Fruit fly (Drosophila melanogaster): Measurements from ENCODE around the gene CG14676.

Gene CG14676

dm6 chr3R:5846570-5847270 is at the start of gene CG14676:
Gene CG14676, plus strand, starts transcription at chr3R:5847220.
- no peak for TF ChIP-seq Myc (optimal IDR thresholded peaks at IDR 0.05)
- no peak for TF ChIP-seq ttk (optimal IDR thresholded peaks at IDR 0.05)
- TF ChIP-seq insv (optimal IDR thresholded peaks at IDR 0.05) = no peak
- TF ChIP-seq h (optimal IDR thresholded peaks at IDR 0.05) = no peak
- TF ChIP-seq psq (optimal IDR thresholded peaks at IDR 0.05) = no peak
- TF ChIP-seq Sin3A (optimal IDR thresholded peaks at IDR 0.05) = no peak

dm6 chr3R:5797709-5798108 is 49.3 kb upstream of the CG14676 start:
- no peak for TF ChIP-seq psq (optimal IDR thresholded peaks at IDR 0.05)
- TF ChIP-seq insv (optimal IDR thresholded peaks at IDR 0.05) = no peak
- TF ChIP-seq Myc (optimal IDR thresholded peaks at IDR 0.05) = no peak
- no peak for TF ChIP-seq ttk (optimal IDR thresholded peaks at IDR 0.05)
- TF ChIP-seq Sin3A (optimal IDR thresholded peaks at IDR 0.05) = no peak

dm6 chr3R:5801703-5802436 is 45.1 kb upstream of the CG14676 start, which contains the start of gene CG11000:
Gene CG11000, plus strand, starts transcription at chr3R:5802328.
- TF ChIP-seq Myc (optimal IDR thresholded peaks at IDR 0.05) (no peak), h (optimal IDR thresholded peaks at IDR 0.05) (no peak), psq (optimal IDR thresholded peaks at IDR 0.05) (no peak), ttk (optimal IDR thresholded peaks at IDR 0.05) (no peak), insv (optimal IDR thresholded peaks at IDR 0.05) (no peak), Sin3A (optimal IDR thresholded peaks at IDR 0.05) (no peak)

dm6 chr3R:5813157-5813659 is 33.8 kb upstream of the CG14676 start, which contains the start of gene CG42675:
Gene CG42675, plus strand, starts transcription at chr3R:5813609.
- TF ChIP-seq insv (optimal IDR thresholded peaks at IDR 0.05) (no peak), ttk (optimal IDR thresholded peaks at IDR 0.05) (no peak), h (optimal IDR thresholded peaks at IDR 0.05) (no peak), Sin3A (optimal IDR thresholded peaks at IDR 0.05) (no peak), psq (optimal IDR thresholded peaks at IDR 0.05) (no peak), Myc (optimal IDR thresholded peaks at IDR 0.05) (no peak)

- TF ChIP-seq h (optimal IDR thresholded peaks at IDR 0.05) (no peak), insv (optimal IDR thresholded peaks at IDR 0.05) (no peak)
Observed at dm6 chr3R:5821243-5821642, 25.8 kb upstream of the CG14676 start, which contains the start of gene Hpr1. Gene Hpr1, minus strand, starts transcription at chr3R:5821440.

- TF ChIP-seq insv (optimal IDR thresholded peaks at IDR 0.05) = no peak
- no peak for TF ChIP-seq h (optimal IDR thresholded peaks at IDR 0.05)
- TF ChIP-seq psq (optimal IDR thresholded peaks at IDR 0.05) = no peak
- no peak for TF ChIP-seq Sin3A (optimal IDR thresholded peaks at IDR 0.05)
- no peak for TF ChIP-seq Myc (optimal IDR thresholded peaks at IDR 0.05)
- no peak for TF ChIP-seq ttk (optimal IDR thresholded peaks at IDR 0.05)
Observed at dm6 chr3R:5821750-5822149, 25.3 kb upstream of the CG14676 start, which contains the start of gene CG46303. Gene CG46303, plus strand, starts transcription at chr3R:5821972.

dm6 chr3R:5824456-5824855 is 22.6 kb upstream of the CG14676 start, which contains the start of the genes Sec20 and dgrn:
Gene Sec20, minus strand, starts transcription at chr3R:5824532.
Gene dgrn, plus strand, starts transcription at chr3R:5824615.
- TF ChIP-seq Sin3A (optimal IDR thresholded peaks at IDR 0.05) = no peak
- TF ChIP-seq psq (optimal IDR thresholded peaks at IDR 0.05) = no peak
- TF ChIP-seq h (optimal IDR thresholded peaks at IDR 0.05) = no peak
- no peak for TF ChIP-seq Myc (optimal IDR thresholded peaks at IDR 0.05)
- no peak for TF ChIP-seq insv (optimal IDR thresholded peaks at IDR 0.05)
- TF ChIP-seq ttk (optimal IDR thresholded peaks at IDR 0.05) = no peak

dm6 chr3R:5829762-5830161 is 17.3 kb upstream of the CG14676 start, which contains the start of gene glob3:
Gene glob3, plus strand, starts transcription at chr3R:5830062.
- TF ChIP-seq ttk (optimal IDR thresholded peaks at IDR 0.05) = no peak
- no peak for TF ChIP-seq h (optimal IDR thresholded peaks at IDR 0.05)
- TF ChIP-seq insv (optimal IDR thresholded peaks at IDR 0.05) = no peak
- no peak for TF ChIP-seq Myc (optimal IDR thresholded peaks at IDR 0.05)
- TF ChIP-seq Sin3A (optimal IDR thresholded peaks at IDR 0.05) = no peak
- TF ChIP-seq psq (optimal IDR thresholded peaks at IDR 0.05) = no peak

- TF ChIP-seq insv (optimal IDR thresholded peaks at IDR 0.05) (no peak), psq (optimal IDR thresholded peaks at IDR 0.05) (no peak), h (optimal IDR thresholded peaks at IDR 0.05) (no peak), Myc (optimal IDR thresholded peaks at IDR 0.05) (no peak), Sin3A (optimal IDR thresholded peaks at IDR 0.05) (no peak), ttk (optimal IDR thresholded peaks at IDR 0.05) (no peak)
Observed at dm6 chr3R:5831339-5831738, 15.7 kb upstream of the CG14676 start, which contains the start of gene CG1208. Gene CG1208, plus strand, starts transcription at chr3R:5831639.

dm6 chr3R:5832345-5832981 is 14.6 kb upstream of the CG14676 start:
- TF ChIP-seq Sin3A (optimal IDR thresholded peaks at IDR 0.05) = no peak
- TF ChIP-seq insv (optimal IDR thresholded peaks at IDR 0.05) = no peak
- no peak for TF ChIP-seq psq (optimal IDR thresholded peaks at IDR 0.05)
- no peak for TF ChIP-seq ttk (optimal IDR thresholded peaks at IDR 0.05)
- no peak for TF ChIP-seq Myc (optimal IDR thresholded peaks at IDR 0.05)
- no peak for TF ChIP-seq h (optimal IDR thresholded peaks at IDR 0.05)

- no peak for TF ChIP-seq psq (optimal IDR thresholded peaks at IDR 0.05)
- TF ChIP-seq h (optimal IDR thresholded peaks at IDR 0.05) = no peak
- TF ChIP-seq Myc (optimal IDR thresholded peaks at IDR 0.05) = no peak
- TF ChIP-seq Sin3A (optimal IDR thresholded peaks at IDR 0.05) = no peak
- TF ChIP-seq insv (optimal IDR thresholded peaks at IDR 0.05) = no peak
- TF ChIP-seq ttk (optimal IDR thresholded peaks at IDR 0.05) = no peak
Observed at dm6 chr3R:5833948-5834504, 13.0 kb upstream of the CG14676 start.
